Fruit fly (Drosophila melanogaster): ENCODE results near the gene CG1463.

DNA sequence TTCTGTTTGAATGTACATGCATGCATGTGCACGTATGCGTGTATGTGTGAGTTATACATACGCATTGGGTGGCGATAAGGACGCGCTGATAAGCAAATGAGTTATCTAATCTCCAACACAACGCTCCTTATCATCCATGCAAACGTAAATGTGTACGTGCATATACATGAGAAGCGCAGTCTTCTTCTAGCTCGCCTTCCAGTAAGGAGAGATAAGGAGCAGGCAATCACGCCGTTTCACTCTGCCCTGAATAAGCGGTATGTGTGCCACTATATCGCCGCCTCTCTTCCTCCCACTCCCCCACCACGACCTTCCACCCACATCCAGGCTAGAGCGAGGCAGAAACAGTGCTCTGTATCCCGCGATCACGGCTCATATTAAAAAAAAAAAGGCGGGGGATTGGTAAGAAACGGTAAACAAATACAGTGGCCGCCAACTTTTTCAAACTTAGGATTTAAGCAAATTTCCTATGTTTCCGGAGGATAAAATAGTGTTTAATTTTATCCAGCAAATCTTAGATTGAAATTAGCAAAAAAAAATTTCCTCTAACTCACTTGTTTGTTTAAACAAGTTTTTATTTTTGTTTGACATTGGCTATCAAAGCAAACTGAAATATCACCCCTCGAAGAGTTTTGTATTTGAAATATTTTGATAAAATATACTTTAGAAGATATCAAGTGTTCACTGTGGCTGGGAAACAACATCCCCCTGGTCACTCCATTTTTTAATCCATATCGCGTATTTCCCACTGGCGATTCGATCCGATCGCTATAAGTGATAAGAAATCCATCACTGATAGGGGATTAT, 30.8 kb downstream of the CG1463 start:
- TF ChIP-seq CG8478 (optimal IDR thresholded peaks at IDR 0.05) = no peak
- TF ChIP-seq CTCF (optimal IDR thresholded peaks at IDR 0.05) = no peak

Measured in S2 (cell line).